Fruit fly (Drosophila melanogaster) whole organism, embryonic: ENCODE measurements around the gene Pex1.

Source experiments
- CG11085 ChIP-seq: fragments of 200-800 bp; sonication (Bioruptor generic); IDR thresholded peaks from 2 replicates; pipeline ENCODE4 v1.3.6; 2022; ENCODE audit warnings: missing biosample characterization, missing genetic modification characterization
- CG11695 ChIP-seq: fragments of 200-800 bp; sonication (Bioruptor generic); IDR thresholded peaks from 3 replicates; pipeline ENCODE4 v1.3.6; 2022; ENCODE audit warnings: missing biosample characterization, missing genetic modification characterization
- CG15696 ChIP-seq: fragments of 200-800 bp; sonication (Bioruptor generic); optimal IDR thresholded peaks from 2 replicates; lab custom pipeline; 2019; ENCODE audit warnings: missing biosample characterization, mild to moderate bottlenecking, missing genetic modification characterization, moderate library complexity
- CG16813 ChIP-seq: fragments of 200-800 bp; sonication (Bioruptor generic); IDR thresholded peaks from 3 replicates; pipeline ENCODE4 v1.3.6; 2022; ENCODE audit warnings: missing biosample characterization, missing genetic modification characterization; ENCODE audit not compliant: partially characterized antibody
- CG17802 ChIP-seq: fragments of 200-800 bp; sonication (Bioruptor generic); optimal IDR thresholded peaks from 2 replicates; lab custom pipeline; 2018; ENCODE audit warnings: missing biosample characterization, mild to moderate bottlenecking, missing genetic modification characterization, moderate library complexity
- CG17912 ChIP-seq: fragments of 200-800 bp; sonication (Bioruptor generic); optimal IDR thresholded peaks from 2 replicates; lab custom pipeline; 2018; ENCODE audit warnings: missing biosample characterization, mild to moderate bottlenecking, missing genetic modification characterization
- CG18011 ChIP-seq: fragments of 200-800 bp; sonication (Bioruptor generic); optimal IDR thresholded peaks from 2 replicates; lab custom pipeline; 2017; ENCODE audit warnings: missing biosample characterization, missing genetic modification characterization, mild to moderate bottlenecking, moderate library complexity, missing genotype
- CG2120 ChIP-seq: fragments of 200-800 bp; sonication (Bioruptor generic); optimal IDR thresholded peaks from 3 replicates; lab custom pipeline; 2016; ENCODE audit warnings: missing biosample characterization, missing genetic modification characterization
- CG2199 ChIP-seq: fragments of 200-800 bp; sonication (Bioruptor generic); IDR thresholded peaks from 3 replicates; pipeline ENCODE4 v1.3.6; 2022; ENCODE audit warnings: missing biosample characterization, missing genetic modification characterization
- CG2712 ChIP-seq: fragments of 200-800 bp; optimal IDR thresholded peaks from 3 replicates; lab custom pipeline; 2019; ENCODE audit warnings: missing biosample characterization, mild to moderate bottlenecking, missing genetic modification characterization, moderate library complexity
- CG3163 ChIP-seq: fragments of 200-800 bp; sonication (Bioruptor generic); optimal IDR thresholded peaks from 3 replicates; lab custom pipeline; 2016; ENCODE audit warnings: missing biosample characterization, missing genetic modification characterization
- CG4360 ChIP-seq: fragments of 200-800 bp; sonication (Bioruptor generic); IDR thresholded peaks from 2 replicates; pipeline ENCODE4 v1.3.6; 2022; ENCODE audit warnings: missing biosample characterization, missing genetic modification characterization
- CG7786 ChIP-seq: fragments of 200-800 bp; sonication (Bioruptor generic); optimal IDR thresholded peaks from 2 replicates; lab custom pipeline; 2016; ENCODE audit warnings: missing biosample characterization, missing genetic modification characterization
- CG8944 ChIP-seq: fragments of 200-800 bp; sonication (Bioruptor generic); optimal IDR thresholded peaks from 3 replicates; lab custom pipeline; 2016; ENCODE audit warnings: missing biosample characterization, missing genetic modification characterization
- Chrac-16 ChIP-seq: fragments of 200-800 bp; sonication (Bioruptor generic); optimal IDR thresholded peaks from 3 replicates; lab custom pipeline; 2016; ENCODE audit warnings: missing biosample characterization, missing genetic modification characterization
- D19A ChIP-seq: fragments of 200-800 bp; optimal IDR thresholded peaks from 3 replicates; lab custom pipeline; 2019; ENCODE audit warnings: missing biosample characterization, mild to moderate bottlenecking, missing genetic modification characterization, moderate library complexity
- Fer2 ChIP-seq: fragments of 200-800 bp; sonication (Bioruptor generic); optimal IDR thresholded peaks from 2 replicates; lab custom pipeline; 2018; ENCODE audit warnings: missing biosample characterization, mild to moderate bottlenecking, missing genetic modification characterization, moderate library complexity
- H2.0 ChIP-seq: fragments of 200-800 bp; sonication (Bioruptor generic); IDR thresholded peaks from 2 replicates; pipeline ENCODE4 v1.3.6; 2022; ENCODE audit warnings: missing biosample characterization, missing genetic modification characterization
- NC2α ChIP-seq: fragments of 200-800 bp; sonication (Bioruptor generic); optimal IDR thresholded peaks from 2 replicates; lab custom pipeline; 2016; ENCODE audit warnings: missing biosample characterization, missing genetic modification characterization
- NC2β ChIP-seq: fragments of 200-800 bp; sonication (Bioruptor generic); optimal IDR thresholded peaks from 2 replicates; lab custom pipeline; 2016; ENCODE audit warnings: missing biosample characterization, missing genetic modification characterization
- Nf-YA ChIP-seq: fragments of 200-800 bp; sonication (Bioruptor generic); IDR thresholded peaks from 2 replicates; pipeline ENCODE4 v1.3.6; 2022; ENCODE audit warnings: missing biosample characterization, missing genetic modification characterization
- PHDP ChIP-seq: fragments of 200-800 bp; sonication (Bioruptor generic); optimal IDR thresholded peaks from 3 replicates; lab custom pipeline; 2018; ENCODE audit warnings: missing biosample characterization, mild to moderate bottlenecking, missing genetic modification characterization, moderate library complexity
- Ptx1 ChIP-seq: fragments of 200-800 bp; sonication (Bioruptor generic); IDR thresholded peaks from 2 replicates; pipeline ENCODE4 v1.3.6; 2022; ENCODE audit warnings: missing biosample characterization, missing genetic modification characterization
- YL-1 ChIP-seq: fragments of 200-800 bp; sonication (Bioruptor generic); optimal IDR thresholded peaks from 3 replicates; lab custom pipeline; 2017; ENCODE audit warnings: missing biosample characterization, mild to moderate bottlenecking, missing genetic modification characterization
- ap ChIP-seq: fragments of 200-800 bp; sonication (Bioruptor generic); IDR thresholded peaks from 2 replicates; pipeline ENCODE4 v1.3.6; 2022; ENCODE audit warnings: missing biosample characterization, missing genetic modification characterization
- bcd ChIP-seq: fragments of 200-800 bp; sonication (Bioruptor generic); optimal IDR thresholded peaks from 2 replicates; lab custom pipeline; 2017; ENCODE audit warnings: missing biosample characterization, mild to moderate bottlenecking, missing genetic modification characterization
- chif ChIP-seq, 2 experiments: fragments of 200-800 bp; sonication (Bioruptor generic); optimal IDR thresholded peaks; 3 replicates each; lab custom pipeline; 2016; ENCODE audit warnings: missing biosample characterization in 2 of 2, missing genetic modification characterization in 2 of 2
- chn ChIP-seq: fragments of 200-800 bp; sonication (Bioruptor generic); optimal IDR thresholded peaks from 2 replicates; lab custom pipeline; 2016; ENCODE audit warnings: missing biosample characterization, missing genetic modification characterization
- crp ChIP-seq, 2 experiments: fragments of 200-800 bp; sonication (Bioruptor generic); optimal IDR thresholded peaks; 2 replicates in 1 of 2; 3 replicates in 1 of 2; lab custom pipeline; 2017; ENCODE audit warnings: missing biosample characterization in 2 of 2, missing genetic modification characterization in 2 of 2, mild to moderate bottlenecking in 1 of 2, moderate library complexity in 1 of 2
- dati ChIP-seq: fragments of 200-800 bp; sonication (Bioruptor generic); IDR thresholded peaks from 2 replicates; pipeline ENCODE4 v1.3.6; 2022; ENCODE audit warnings: missing biosample characterization, missing genetic modification characterization
- dpn ChIP-seq, 2 experiments: fragments of 200-800 bp; sonication (Bioruptor generic); optimal IDR thresholded peaks; 3 replicates each; lab custom pipeline; 2016; ENCODE audit warnings: missing biosample characterization in 2 of 2, missing genetic modification characterization in 2 of 2
- fd64A ChIP-seq: fragments of 200-800 bp; sonication (Bioruptor generic); optimal IDR thresholded peaks from 3 replicates; lab custom pipeline; 2018; ENCODE audit warnings: missing biosample characterization, mild to moderate bottlenecking, missing genetic modification characterization
- fru ChIP-seq: fragments of >200 bp; optimal IDR thresholded peaks from 2 replicates; lab custom pipeline; 2017
- hbn ChIP-seq: fragments of 200-800 bp; sonication (Bioruptor generic); IDR thresholded peaks from 2 replicates; pipeline ENCODE4 v1.3.6; 2022; ENCODE audit warnings: missing biosample characterization, missing genetic modification characterization; ENCODE audit not compliant: partially characterized antibody
- hkb ChIP-seq, 2 experiments: fragments of 200-800 bp in 1 of 2; fragments of >200 bp in 1 of 2; sonication (Bioruptor generic) in 1 of 2; IDR thresholded peaks in 1 of 2; optimal IDR thresholded peaks in 1 of 2; 2 replicates each; pipeline versions ENCODE4 v1.3.6 to Lab custom; 2017 to 2022; ENCODE audit warnings: missing biosample characterization in 1 of 2, missing genetic modification characterization in 1 of 2
- knrl ChIP-seq: fragments of 200-800 bp; sonication (Bioruptor generic); IDR thresholded peaks from 3 replicates; pipeline ENCODE4 v1.3.6; 2022; ENCODE audit warnings: missing biosample characterization, missing genetic modification characterization; ENCODE audit not compliant: partially characterized antibody
- onecut ChIP-seq: fragments of 200-800 bp; sonication (Bioruptor generic); IDR thresholded peaks from 2 replicates; pipeline ENCODE4 v1.3.6; 2022; ENCODE audit warnings: missing biosample characterization, missing genetic modification characterization
- pfk ChIP-seq: fragments of 200-800 bp; sonication (Bioruptor generic); optimal IDR thresholded peaks from 2 replicates; lab custom pipeline; 2018; ENCODE audit warnings: missing biosample characterization, mild to moderate bottlenecking, missing genetic modification characterization, moderate library complexity
- pros ChIP-seq: fragments of 200-800 bp; sonication (Bioruptor generic); optimal IDR thresholded peaks from 3 replicates; lab custom pipeline; 2019; ENCODE audit warnings: missing biosample characterization, mild to moderate bottlenecking, missing genetic modification characterization, moderate library complexity
- psq ChIP-seq: fragments of 200-800 bp; sonication (Bioruptor generic); optimal IDR thresholded peaks from 2 replicates; lab custom pipeline; 2017; ENCODE audit warnings: missing biosample characterization, missing genetic modification characterization
- repo ChIP-seq: fragments of 200-800 bp; sonication (Bioruptor generic); optimal IDR thresholded peaks from 2 replicates; lab custom pipeline; 2016; ENCODE audit warnings: missing biosample characterization, missing genetic modification characterization
- rib ChIP-seq: fragments of 200-800 bp; sonication (Bioruptor generic); IDR thresholded peaks from 2 replicates; pipeline ENCODE4 v1.3.6; 2022; ENCODE audit warnings: missing biosample characterization, missing genetic modification characterization
- run ChIP-seq: fragments of 200-800 bp; sonication (Bioruptor generic); optimal IDR thresholded peaks from 3 replicates; lab custom pipeline; 2018; ENCODE audit warnings: missing biosample characterization, mild to moderate bottlenecking, missing genetic modification characterization
- schlank ChIP-seq: fragments of 200-800 bp; sonication (Bioruptor generic); optimal IDR thresholded peaks from 2 replicates; lab custom pipeline; 2018; ENCODE audit warnings: missing biosample characterization, mild to moderate bottlenecking, missing genetic modification characterization
- sim ChIP-seq: fragments of 200-800 bp; sonication (Bioruptor generic); IDR thresholded peaks from 2 replicates; pipeline ENCODE4 v1.3.6; 2022; ENCODE audit warnings: missing biosample characterization, missing genetic modification characterization
- sima ChIP-seq: fragments of 200-800 bp; sonication (Bioruptor generic); optimal IDR thresholded peaks from 2 replicates; lab custom pipeline; 2016; ENCODE audit warnings: missing biosample characterization, missing genetic modification characterization
- slbo ChIP-seq: fragments of 200-800 bp; sonication (Bioruptor generic); IDR thresholded peaks from 2 replicates; pipeline ENCODE4 v1.3.6; 2022; ENCODE audit warnings: missing biosample characterization, missing genetic modification characterization
- slou ChIP-seq: fragments of 200-800 bp; sonication (Bioruptor generic); optimal IDR thresholded peaks from 3 replicates; lab custom pipeline; 2016; ENCODE audit warnings: missing biosample characterization, missing genetic modification characterization
- zen ChIP-seq: fragments of 200-800 bp; sonication (Bioruptor generic); optimal IDR thresholded peaks from 3 replicates; lab custom pipeline; 2018; ENCODE audit warnings: missing biosample characterization, mild to moderate bottlenecking, missing genetic modification characterization, moderate library complexity

The Pex1 gene

dm6 chr3L:14111411-14111810 is 39.7 kb downstream of the Pex1 start (continued):
- peak; percentile 70 for TF ChIP-seq NC2α (GFP tag; lab: Kevin White, UChicago)
- TF ChIP-seq CG2712 (tag; lab: Kevin White, UChicago), result peak; percentile 79
- peak; percentile 62 for TF ChIP-seq onecut
- TF ChIP-seq run (tag; lab: Kevin White, UChicago), result peak; percentile 21
- peak; percentile 90 for TF ChIP-seq Ptx1 (GFP tag; lab: Robert Waterston, UW)
- peak; percentile 68 for TF ChIP-seq repo (GFP tag; lab: Kevin White, UChicago)
- TF ChIP-seq crp (GFP tag; optimal IDR thresholded peaks at IDR 0.05; lab: Kevin White, UChicago), result peak in 1 of 2 experiments; percentile 6
- TF ChIP-seq H2.0 (GFP tag; lab: Robert Waterston, UW), result peak; percentile 80
- no peak; the same call in 1 of the 2 replicates for TF ChIP-seq Nf-YA (GFP tag; lab: Robert Waterston, UW)
- peak; percentile 92 for TF ChIP-seq Chrac-16 (GFP tag; lab: Kevin White, UChicago)
- no peak for TF ChIP-seq YL-1
- peak; percentile 66 for TF ChIP-seq D19A (tag; lab: Kevin White, UChicago)
- peak; percentile 94 for TF ChIP-seq CG15696 (tag; lab: Kevin White, UChicago)
- peak; percentile 80 for TF ChIP-seq CG3163 (GFP tag; lab: Kevin White, UChicago)
- TF ChIP-seq hkb (optimal IDR thresholded peaks at IDR 0.05; lab: Kevin White, UChicago), result peak; percentile 57
- peak; percentile 39 for TF ChIP-seq hkb (GFP tag; IDR thresholded peaks at IDR 0.05; lab: Robert Waterston, UW)
- no peak for TF ChIP-seq CG4360
- TF ChIP-seq schlank (tag; lab: Kevin White, UChicago), result peak; percentile 5
- no peak for TF ChIP-seq CG18011 (GFP tag; lab: Kevin White, UChicago)
- TF ChIP-seq Fer2 (tag; lab: Kevin White, UChicago), result peak; percentile 51
- peak; percentile 92 for TF ChIP-seq CG8944 (GFP tag; lab: Kevin White, UChicago)
- peak; percentile 91 for TF ChIP-seq zen (tag; lab: Kevin White, UChicago)
- peak; percentile 85 for TF ChIP-seq chn (GFP tag; lab: Kevin White, UChicago)
- no peak for TF ChIP-seq sim (GFP tag; lab: Robert Waterston, UW)
- TF ChIP-seq CG11085 (GFP tag; lab: Robert Waterston, UW), result peak; percentile 87
- TF ChIP-seq rib (GFP tag; lab: Robert Waterston, UW), result peak; percentile 47; the same call in 1 of the 2 replicates
- TF ChIP-seq NC2β (GFP tag; lab: Kevin White, UChicago), result peak; percentile 87
- TF ChIP-seq dpn (GFP tag; optimal IDR thresholded peaks at IDR 0.05; lab: Kevin White, UChicago), result peak; percentile 87 to 90
- TF ChIP-seq pros (GFP tag; lab: Kevin White, UChicago), result no peak
- TF ChIP-seq slou (GFP tag; lab: Kevin White, UChicago), result peak; percentile 83
- TF ChIP-seq bcd (GFP tag; lab: Kevin White, UChicago), result peak; percentile 76
- peak; percentile 91 for TF ChIP-seq CG17912
- TF ChIP-seq fd64A (GFP tag; lab: Kevin White, UChicago), result no peak
- TF ChIP-seq PHDP (tag; lab: Kevin White, UChicago), result peak; percentile 67
- peak; percentile 63 for TF ChIP-seq psq (GFP tag; lab: Kevin White, UChicago)
- TF ChIP-seq dati, result no peak
- peak; percentile 48 for TF ChIP-seq CG17802 (tag; lab: Kevin White, UChicago)
- TF ChIP-seq sima (GFP tag; lab: Kevin White, UChicago), result peak; percentile 40
- TF ChIP-seq chif (GFP tag; optimal IDR thresholded peaks at IDR 0.05; lab: Kevin White, UChicago), result peak; percentile 77 to 93
- no peak; the same call in 1 of the 2 replicates for TF ChIP-seq ap (GFP tag; lab: Robert Waterston, UW)
- peak; percentile 9 for TF ChIP-seq pfk (GFP tag; lab: Kevin White, UChicago)
- peak; percentile 82 for TF ChIP-seq knrl
- peak; percentile 95 for TF ChIP-seq slbo (GFP tag; lab: Robert Waterston, UW)
- TF ChIP-seq hbn (GFP tag; lab: Robert Waterston, UW), result no peak
- TF ChIP-seq CG16813, result peak; percentile 66
- TF ChIP-seq CG2120 (GFP tag; lab: Kevin White, UChicago), result peak; percentile 85
- TF ChIP-seq CG2199 (GFP tag; lab: Robert Waterston, UW), result peak; percentile 79; the same call in 2 of the 3 replicates
- peak; percentile 80 for TF ChIP-seq CG7786 (GFP tag; lab: Kevin White, UChicago)
- no peak for TF ChIP-seq fru (lab: Kevin White, UChicago)
- TF ChIP-seq CG11695 (GFP tag; lab: Robert Waterston, UW), result no peak; the same call in 2 of the 3 replicates
